Worm (Caenorhabditis elegans) whole organism, midembryonic: ENCODE data around the gene abcf-3.

Experiments
- T22C8.4 ChIP-seq: fragments of 200-800 bp; sonication (Bioruptor generic); IDR thresholded peaks from 2 replicates; pipeline ENCODE4 v1.3.6; 2022; ENCODE audit warnings: missing genetic modification characterization, missing compliant biosample characterization
- flt-1 ChIP-seq: fragments of 200-800 bp; sonication (Bioruptor generic); IDR thresholded peaks from 2 replicates; pipeline ENCODE4 v1.3.6; 2022; ENCODE audit warnings: missing genetic modification characterization, missing compliant biosample characterization
- med-1 ChIP-seq: sonication (generic microtip); optimal IDR thresholded peaks from 2 replicates; lab custom pipeline; 2017; ENCODE audit warnings: missing genetic modification characterization, mild to moderate bottlenecking, missing compliant biosample characterization, antibody characterized with exemption, missing genetic modification reagents; ENCODE audit not compliant: insufficient read depth
- tab-1 ChIP-seq: fragments of 200-800 bp; sonication (Bioruptor generic); IDR thresholded peaks from 2 replicates; pipeline ENCODE4 v1.3.6; 2022; ENCODE audit warnings: missing genetic modification characterization, missing compliant biosample characterization
- ztf-29 ChIP-seq: fragments of 200-800 bp; sonication (Bioruptor generic); IDR thresholded peaks from 2 replicates; pipeline ENCODE4 v1.3.6; 2022; ENCODE audit warnings: missing genetic modification reagents, missing genetic modification characterization, missing compliant biosample characterization

DNA sequence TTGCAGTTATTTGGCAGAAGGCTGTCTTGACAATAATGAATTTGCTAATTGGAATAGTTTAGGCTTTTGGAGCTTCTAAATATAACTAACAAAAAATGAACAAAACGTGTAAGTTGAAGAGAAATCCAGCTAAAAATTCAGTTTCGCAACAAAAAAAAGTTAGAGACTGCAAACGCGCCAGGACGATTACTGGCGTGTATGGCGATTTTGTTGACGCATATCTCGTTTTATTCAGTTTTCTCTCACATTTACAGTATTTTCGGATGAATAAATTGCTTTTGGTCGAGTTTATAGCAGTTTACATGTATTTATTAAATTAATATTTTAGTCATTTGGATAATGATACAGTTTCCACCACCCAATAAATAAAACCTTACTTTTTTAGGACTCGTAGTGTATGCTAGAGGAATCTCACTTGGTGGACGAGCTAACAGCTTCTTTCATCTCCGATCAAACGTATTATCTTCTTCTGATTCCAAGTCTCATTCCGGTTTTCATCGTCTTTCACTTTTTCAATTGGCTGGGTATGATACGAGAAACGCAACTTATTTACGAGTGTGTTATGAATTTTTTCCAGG, at the start of gene abcf-3, which contains the start of gene F42A10.5:
- TF ChIP-seq med-1 (GFP tag; lab: Kevin White, UChicago) (no peak), tab-1 (GFP tag; lab: Robert Waterston, UW) (no peak), T22C8.4 (no peak), flt-1 (0 out of 2 replicates have a peak, but pooled peaks have one; percentile 45), ztf-29 (GFP tag; lab: Robert Waterston, UW) (no peak)
